Fruit fly (Drosophila melanogaster) whole organism, adult: Measurements from ENCODE around the gene CG13287.

Experiments
- CG11617 ChIP-seq: fragments of 200-800 bp; sonication (Bioruptor generic); optimal IDR thresholded peaks from 2 replicates; lab custom pipeline; 2017; ENCODE audit warnings: mild to moderate bottlenecking, missing biosample characterization, missing genetic modification reagents, missing genetic modification characterization
- CG12768 ChIP-seq: fragments of 200-800 bp; sonication (Bioruptor generic); optimal IDR thresholded peaks from 2 replicates; lab custom pipeline; 2017; ENCODE audit warnings: missing biosample characterization, missing genetic modification characterization, mild to moderate bottlenecking, moderate library complexity, missing genetic modification reagents
- CG14711 ChIP-seq: fragments of 200-800 bp; sonication (Bioruptor generic); optimal IDR thresholded peaks from 2 replicates; lab custom pipeline; 2018; ENCODE audit warnings: missing biosample characterization, mild to moderate bottlenecking, missing genetic modification characterization, moderate library complexity
- CG1620 ChIP-seq: fragments of 200-800 bp; sonication (Bioruptor generic); optimal IDR thresholded peaks from 2 replicates; lab custom pipeline; 2016; ENCODE audit warnings: missing biosample characterization, missing genetic modification characterization
- CG33017 ChIP-seq: fragments of 200-800 bp; sonication (Bioruptor generic); optimal IDR thresholded peaks from 2 replicates; lab custom pipeline; 2018; ENCODE audit warnings: missing biosample characterization, mild to moderate bottlenecking, missing genetic modification characterization, moderate library complexity
- CG5204 ChIP-seq: fragments of 200-800 bp; sonication (Bioruptor generic); optimal IDR thresholded peaks from 2 replicates; lab custom pipeline; 2016; ENCODE audit warnings: missing biosample characterization, missing genetic modification characterization
- CG7045 ChIP-seq: fragments of 200-800 bp; sonication (Bioruptor generic); optimal IDR thresholded peaks from 2 replicates; lab custom pipeline; 2017; ENCODE audit warnings: missing biosample characterization, mild to moderate bottlenecking, missing genetic modification characterization
- CG7101 ChIP-seq: fragments of 200-800 bp; sonication (Bioruptor generic); optimal IDR thresholded peaks from 2 replicates; lab custom pipeline; 2018; ENCODE audit warnings: missing biosample characterization, mild to moderate bottlenecking, missing genetic modification characterization, moderate library complexity
- Clk ChIP-seq: fragments of 200-800 bp; sonication (Bioruptor generic); optimal IDR thresholded peaks from 2 replicates; lab custom pipeline; 2017; ENCODE audit warnings: missing biosample characterization, missing genetic modification characterization
- Crg-1 ChIP-seq: fragments of 200-800 bp; sonication (Bioruptor generic); optimal IDR thresholded peaks from 2 replicates; lab custom pipeline; 2016; ENCODE audit warnings: missing biosample characterization, missing genetic modification characterization
- Hr96 ChIP-seq: fragments of 200-800 bp; sonication (Bioruptor generic); optimal IDR thresholded peaks from 2 replicates; lab custom pipeline; 2016; ENCODE audit warnings: missing biosample characterization, missing genetic modification characterization
- Mnt ChIP-seq: fragments of 200-800 bp; sonication (Bioruptor generic); optimal IDR thresholded peaks from 2 replicates; lab custom pipeline; 2016; ENCODE audit warnings: missing biosample characterization, mild to moderate bottlenecking, missing genetic modification characterization
- bab1 ChIP-seq: fragments of 200-800 bp; sonication (Bioruptor generic); optimal IDR thresholded peaks from 3 replicates; lab custom pipeline; 2019; ENCODE audit warnings: missing biosample characterization, mild to moderate bottlenecking, missing genetic modification characterization, moderate library complexity
- cic ChIP-seq: fragments of 200-800 bp; sonication (Bioruptor generic); optimal IDR thresholded peaks from 2 replicates; lab custom pipeline; 2017; ENCODE audit warnings: missing biosample characterization, mild to moderate bottlenecking, missing genetic modification characterization, moderate library complexity
- cnc ChIP-seq, 2 experiments: fragments of >200 bp; optimal IDR thresholded peaks; 2 replicates each; lab custom pipeline; 2017
- kay ChIP-seq: fragments of 200-800 bp; sonication (Bioruptor generic); peaks from one replicate; lab custom pipeline; 2016; ENCODE audit warnings: missing biosample characterization, missing genetic modification characterization, borderline replicate concordance
- ovo ChIP-seq: fragments of 200-800 bp; sonication (Bioruptor generic); optimal IDR thresholded peaks from 2 replicates; lab custom pipeline; 2016; ENCODE audit warnings: missing biosample characterization, missing genetic modification characterization
- pad ChIP-seq: fragments of 200-800 bp; sonication (Bioruptor generic); optimal IDR thresholded peaks from 3 replicates; lab custom pipeline; 2017; ENCODE audit warnings: missing biosample characterization, missing genetic modification characterization, mild to moderate bottlenecking, moderate library complexity, missing genetic modification reagents
- tj ChIP-seq: fragments of 200-800 bp; sonication (Bioruptor generic); optimal IDR thresholded peaks from 3 replicates; lab custom pipeline; 2017; ENCODE audit warnings: missing biosample characterization, mild to moderate bottlenecking, missing genetic modification characterization, moderate library complexity
- toe ChIP-seq: fragments of 200-800 bp; sonication (Bioruptor generic); optimal IDR thresholded peaks from 2 replicates; lab custom pipeline; 2016; ENCODE audit warnings: missing biosample characterization, missing genetic modification characterization

The CG13287 gene

DNA sequence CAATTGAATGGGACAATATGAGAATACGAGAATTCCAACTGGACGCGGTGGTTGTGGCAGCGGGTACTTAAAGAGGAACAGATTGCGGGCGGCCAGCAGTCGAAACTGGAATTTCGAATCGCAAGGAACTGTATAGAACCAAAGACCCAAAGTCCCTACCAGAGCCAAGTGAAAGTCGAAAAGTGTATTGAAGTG, at the start of gene CG13287:
CG13287 (plus strand) TSS at position 96 of the 195 bp plus-strand sequence.
- no peak for TF ChIP-seq CG7101

- TF ChIP-seq CG12768 (no peak), bab1 (no peak), CG11617 (no peak), cnc (optimal IDR thresholded peaks at IDR 0.05; lab: Kevin White, UChicago) (no peak), CG5204 (GFP tag; lab: Kevin White, UChicago) (no peak), CG14711 (no peak), Mnt (no peak), kay (GFP tag; lab: Kevin White, UChicago) (no peak), CG7101 (no peak), CG1620 (no peak)
These were observed 48.3 kb upstream of the CG13287 start for dm6 chr3L:5833761-5834160.

DNA sequence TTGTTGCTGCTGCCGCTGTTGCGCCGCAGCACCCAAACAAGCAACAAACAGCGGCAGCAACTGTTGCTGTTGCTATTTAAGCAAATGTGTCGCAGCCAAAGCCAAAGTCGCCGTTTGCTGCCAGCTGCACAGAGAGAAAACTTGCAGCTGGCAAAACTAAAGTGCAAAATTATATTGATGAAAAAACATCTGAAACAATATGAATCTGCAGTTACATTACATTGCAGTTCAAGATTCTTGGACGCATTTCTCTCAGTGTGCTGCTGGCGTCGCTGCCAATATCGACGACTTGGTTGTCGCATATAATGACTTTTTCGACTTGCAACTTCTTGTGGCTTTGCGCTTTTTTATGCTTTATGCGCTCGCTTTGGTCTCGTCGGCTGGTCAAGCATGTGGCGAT, 47.9 kb upstream of the CG13287 start:
- no peak for TF ChIP-seq CG11617
- no peak for TF ChIP-seq Clk (GFP tag; lab: Kevin White, UChicago)
- no peak for TF ChIP-seq bab1

DNA sequence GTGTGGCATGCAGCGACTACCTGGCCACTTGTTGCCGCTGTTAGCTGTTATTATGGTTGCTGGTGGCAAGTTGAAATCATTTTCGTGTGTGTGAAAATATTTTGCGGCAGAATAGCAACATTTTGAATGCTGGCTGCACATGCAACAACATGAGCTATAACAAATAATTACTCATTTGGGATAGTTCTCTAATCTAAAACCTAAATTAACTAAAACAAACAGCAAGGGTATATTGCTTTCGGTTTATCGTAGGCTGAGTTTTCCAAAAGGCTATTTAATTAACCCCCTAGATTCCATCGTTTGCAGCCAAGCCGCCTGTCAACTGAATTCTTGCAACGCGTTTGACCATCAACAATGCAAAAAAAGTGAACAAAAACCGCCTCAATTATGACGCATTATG, 47.3 kb upstream of the CG13287 start:
- TF ChIP-seq CG12768 = no peak
- TF ChIP-seq Clk (GFP tag; lab: Kevin White, UChicago) = no peak
- no peak for TF ChIP-seq pad
- TF ChIP-seq CG7045 (GFP tag; lab: Kevin White, UChicago) = no peak
- TF ChIP-seq CG1620 = no peak
- no peak for TF ChIP-seq Hr96 (GFP tag; lab: Kevin White, UChicago)
- TF ChIP-seq toe (GFP tag; lab: Kevin White, UChicago) = no peak
- no peak for TF ChIP-seq bab1
- TF ChIP-seq CG11617 = no peak
- no peak for TF ChIP-seq Crg-1 (GFP tag; lab: Kevin White, UChicago)
- TF ChIP-seq ovo = no peak

DNA sequence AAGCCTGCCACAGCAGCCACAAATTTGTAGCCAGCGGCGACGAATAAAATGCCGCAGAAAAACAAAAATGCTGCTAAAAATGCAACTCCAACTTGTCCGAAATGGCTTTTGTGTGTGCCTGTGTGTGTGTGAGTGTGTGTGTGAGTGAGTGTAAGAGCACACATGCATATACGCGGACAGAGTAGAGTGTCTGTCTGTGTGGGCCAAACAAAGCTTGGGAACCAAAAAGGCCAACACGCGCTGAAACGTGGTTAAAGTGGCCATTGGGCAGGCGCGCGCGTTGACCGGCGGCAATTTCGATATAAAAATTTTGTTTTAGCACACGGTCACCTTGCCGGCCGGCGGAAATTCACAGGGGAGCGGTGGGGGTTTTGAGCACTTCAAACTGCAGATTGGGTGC, 46.7 kb upstream of the CG13287 start:
- no peak for TF ChIP-seq CG14711
- TF ChIP-seq ovo = no peak
- TF ChIP-seq CG1620 = no peak
- TF ChIP-seq CG7101 = no peak
- TF ChIP-seq pad = no peak
- no peak for TF ChIP-seq CG5204 (GFP tag; lab: Kevin White, UChicago)
- TF ChIP-seq toe (GFP tag; lab: Kevin White, UChicago) = no peak
- no peak for TF ChIP-seq cnc (optimal IDR thresholded peaks at IDR 0.05; lab: Kevin White, UChicago)
- TF ChIP-seq Crg-1 (GFP tag; lab: Kevin White, UChicago) = no peak
- no peak for TF ChIP-seq CG33017 (tag; lab: Kevin White, UChicago)
- TF ChIP-seq tj (GFP tag; lab: Kevin White, UChicago) = no peak
- TF ChIP-seq Clk (GFP tag; lab: Kevin White, UChicago) = no peak
- no peak for TF ChIP-seq CG7045 (GFP tag; lab: Kevin White, UChicago)

DNA sequence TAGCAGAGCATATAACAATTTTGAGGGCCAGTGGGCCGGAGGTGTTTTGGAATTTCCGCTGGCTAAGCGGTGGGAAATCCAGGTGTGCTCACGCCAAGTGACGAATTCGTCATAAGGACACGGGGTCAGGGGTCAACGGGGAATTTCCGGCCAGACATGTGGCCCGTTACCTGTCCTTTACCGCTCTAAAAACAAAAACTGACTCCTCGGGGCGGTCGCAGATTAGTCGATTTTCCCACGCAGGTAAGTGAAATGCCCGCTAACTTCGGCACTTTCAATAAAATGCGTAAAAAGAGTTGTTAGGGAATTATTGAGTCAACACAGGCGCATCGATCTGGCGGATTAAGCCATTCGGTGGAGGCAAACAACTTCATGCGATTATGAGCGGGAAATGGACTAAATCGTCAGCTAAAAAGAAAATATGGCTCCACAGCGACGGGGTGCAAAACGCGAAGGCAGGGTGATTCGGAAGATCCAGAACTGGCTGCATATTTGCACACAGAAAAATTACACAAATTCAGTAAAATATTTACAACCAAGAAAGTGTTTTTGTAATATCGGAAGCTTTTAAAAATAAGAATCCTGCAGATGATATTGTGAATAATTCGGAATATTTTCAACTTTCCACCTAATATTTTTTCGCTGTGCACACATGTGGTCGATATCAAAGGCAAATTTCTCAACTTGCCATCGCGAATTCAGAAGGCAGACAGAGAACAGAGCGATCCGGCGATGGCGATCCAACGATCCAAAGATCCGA, 46.0 kb upstream of the CG13287 start:
- TF ChIP-seq bab1 = no peak

DNA sequence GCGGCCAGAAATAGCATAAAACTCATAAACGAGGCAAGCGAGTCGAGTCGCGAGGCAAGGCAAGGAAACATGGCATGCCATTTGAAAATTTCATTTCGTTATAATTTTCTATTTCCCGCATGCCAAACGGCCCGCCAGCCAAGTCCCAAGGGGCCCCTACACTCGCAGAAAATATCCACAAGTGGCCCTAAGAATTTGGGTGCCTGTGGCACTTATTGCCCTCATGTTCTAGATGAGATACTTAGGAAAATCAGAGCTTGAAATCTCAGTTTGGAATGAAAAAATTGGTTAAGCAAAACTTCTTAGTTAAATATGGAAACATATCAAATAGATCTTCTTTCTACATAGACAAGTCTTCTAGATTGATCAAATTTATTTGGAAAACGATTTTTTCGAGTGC, 43.8 kb upstream of the CG13287 start:
- TF ChIP-seq CG11617 (no peak), CG14711 (no peak), CG7045 (GFP tag; lab: Kevin White, UChicago) (no peak), kay (GFP tag; lab: Kevin White, UChicago) (peak; percentile 3), pad (no peak)

dm6 chr3L:5838880-5839279, 43.2 kb upstream of the CG13287 start:
- TF ChIP-seq Crg-1 (GFP tag; lab: Kevin White, UChicago) = no peak
- TF ChIP-seq bab1 = no peak
- no peak for TF ChIP-seq Mnt
- no peak for TF ChIP-seq CG14711
- TF ChIP-seq CG7101 = no peak
- TF ChIP-seq CG5204 (GFP tag; lab: Kevin White, UChicago) = no peak
- no peak for TF ChIP-seq CG7045 (GFP tag; lab: Kevin White, UChicago)
- no peak for TF ChIP-seq CG33017 (tag; lab: Kevin White, UChicago)
- TF ChIP-seq CG1620 = no peak
- TF ChIP-seq CG12768 = no peak
- TF ChIP-seq toe (GFP tag; lab: Kevin White, UChicago) = no peak
- no peak for TF ChIP-seq Clk (GFP tag; lab: Kevin White, UChicago)

dm6 chr3L:5840847-5841246, 41.3 kb upstream of the CG13287 start:
- TF ChIP-seq Clk (GFP tag; lab: Kevin White, UChicago) = no peak
- TF ChIP-seq CG14711 = no peak
- TF ChIP-seq cic (GFP tag; lab: Kevin White, UChicago) = no peak
